Fruit fly (Drosophila melanogaster): Measurements from ENCODE around the gene CheB98a.

DNA sequence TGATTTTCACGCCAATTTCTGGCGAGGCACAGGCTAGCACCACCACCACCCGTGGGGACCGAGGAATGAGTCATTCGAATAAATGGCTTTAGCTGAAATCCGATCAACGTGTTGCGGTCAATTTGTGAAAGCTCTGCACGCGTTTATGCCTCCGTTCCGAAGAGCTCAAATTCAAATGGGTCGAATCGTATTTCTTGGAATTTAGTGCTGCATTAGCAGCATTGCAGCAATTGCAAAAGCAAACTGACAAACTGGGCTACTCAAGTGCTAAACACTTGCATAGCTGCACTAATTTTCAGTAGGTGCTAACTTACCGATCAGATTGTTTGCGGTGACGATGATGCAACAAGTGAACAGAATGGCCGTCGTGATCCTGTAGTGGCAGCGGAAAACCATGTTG lies 50.3 kb downstream of the CheB98a start:
- no peak for TF ChIP-seq Dif (GFP tag; optimal IDR thresholded peaks at IDR 0.05; ENCODE audit: partially characterized antibody)
- TF ChIP-seq sv (GFP tag; optimal IDR thresholded peaks at IDR 0.05): no peak
- TF ChIP-seq HLH106 (tag; optimal IDR thresholded peaks at IDR 0.05): no peak
- no peak for TF ChIP-seq CrebA (GFP tag; optimal IDR thresholded peaks at IDR 0.05; ENCODE audit: borderline replicate concordance)
- TF ChIP-seq h (GFP tag; optimal IDR thresholded peaks at IDR 0.05): no peak
- no peak for TF ChIP-seq lola (GFP tag; optimal IDR thresholded peaks at IDR 0.05)
- no peak for TF ChIP-seq Myc (optimal IDR thresholded peaks at IDR 0.05)
- TF ChIP-seq Vsx2 (GFP tag; optimal IDR thresholded peaks at IDR 0.05; ENCODE audit: partially characterized antibody): no peak
- TF ChIP-seq Sp1 (GFP tag; optimal IDR thresholded peaks at IDR 0.05): no peak
- no peak for TF ChIP-seq CG9705 (GFP tag; optimal IDR thresholded peaks at IDR 0.05)
- TF ChIP-seq sage (GFP tag; optimal IDR thresholded peaks at IDR 0.05): no peak
- TF ChIP-seq usp (GFP tag; optimal IDR thresholded peaks at IDR 0.05): no peak

Data from whole organism, wandering third instar larva.